Worm (Caenorhabditis elegans) whole organism, L4/young adult: Measurements from ENCODE around the gene patr-1.

Experiments used
- W03F9.2 ChIP-seq: fragments of 150-350 bp; optimal IDR thresholded peaks from 2 replicates; lab custom pipeline; 2014; ENCODE audit warnings: missing biosample characterization, missing genetic modification characterization
- dao-5 ChIP-seq: sonication (generic microtip); optimal IDR thresholded peaks from 2 replicates; lab custom pipeline; 2016; ENCODE audit warnings: missing genotype, missing genetic modification characterization, moderate library complexity, missing compliant biosample characterization
- him-1 ChIP-seq: sonication (generic microtip); optimal IDR thresholded peaks from 2 replicates; lab custom pipeline; 2016; ENCODE audit warnings: missing genotype, missing genetic modification reagents, missing genetic modification characterization, missing compliant biosample characterization

patr-1 gene

DNA sequence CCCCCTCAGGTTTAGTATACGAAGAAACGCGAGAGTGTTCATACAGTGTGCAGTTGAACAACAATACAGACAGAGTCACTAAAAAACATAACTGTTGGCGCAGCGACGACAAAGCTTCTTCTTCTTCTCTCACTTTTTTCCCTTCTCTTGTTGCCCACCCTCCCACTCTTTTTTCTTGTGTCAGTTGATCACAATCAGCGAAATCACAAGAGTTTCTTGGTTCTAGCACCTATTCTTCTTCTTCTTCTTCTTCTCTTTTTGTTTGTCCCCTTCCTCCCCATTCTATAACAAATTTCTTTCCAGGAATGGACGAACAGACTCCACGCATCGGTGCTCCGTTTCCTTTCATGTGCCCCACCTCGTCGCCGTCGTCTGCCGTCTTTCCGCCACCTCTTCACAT, 12.7 kb upstream of the patr-1 start, which contains the start of gene F43G6.4:
Gene F43G6.4 (plus strand): TSS at position 301 of the 400 bp plus-strand sequence.
- TF ChIP-seq him-1 (tag; lab: Kevin White, UChicago) (no peak), dao-5 (tag; lab: Kevin White, UChicago) (no peak), W03F9.2 (tag; lab: Kevin White, UChicago) (no peak)

DNA sequence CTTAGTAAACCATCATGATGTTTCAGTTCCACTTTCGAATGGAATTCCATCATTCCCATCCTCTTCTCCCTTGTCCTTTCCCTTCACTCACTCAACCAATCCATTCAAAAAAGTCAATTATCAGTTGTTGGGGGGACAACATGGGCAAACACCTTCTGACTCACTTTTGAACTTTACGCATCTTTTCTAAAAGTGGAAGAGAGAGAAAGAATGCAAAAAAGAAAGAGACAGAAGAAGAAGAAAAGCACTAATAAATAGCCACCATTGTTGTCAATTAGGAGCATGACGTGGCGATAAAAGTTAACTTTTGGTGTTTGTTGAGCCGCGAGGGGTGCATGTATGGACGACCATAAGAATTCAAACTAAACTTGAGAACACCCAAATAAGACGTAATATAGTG, 10.3 kb upstream of the patr-1 start:
- TF ChIP-seq dao-5 (tag; lab: Kevin White, UChicago) (no peak), W03F9.2 (tag; lab: Kevin White, UChicago) (no peak), him-1 (tag; lab: Kevin White, UChicago) (no peak)

DNA sequence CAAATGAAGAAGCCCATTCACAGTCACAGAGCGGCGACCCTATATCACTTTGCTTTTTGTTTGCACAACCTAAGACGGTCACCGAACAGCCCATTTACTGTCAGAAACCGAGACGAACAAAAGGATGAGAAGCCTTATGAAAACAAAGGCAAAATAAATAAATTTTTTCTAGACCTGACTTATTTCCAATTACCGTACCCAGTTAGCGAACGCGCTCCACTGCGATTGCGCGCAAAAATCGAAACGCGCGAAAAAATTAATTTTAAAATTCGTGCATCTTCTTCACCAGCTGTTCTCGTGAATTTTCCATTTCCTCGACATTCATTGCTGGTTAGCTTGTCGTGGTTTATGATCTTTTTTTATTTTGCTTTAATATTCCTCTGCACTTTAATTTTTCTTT, 4.8 kb upstream of the patr-1 start, which contains the start of gene F43G6.16:
Gene F43G6.16 (minus strand): TSS at position 141 of the 400 bp plus-strand sequence.
- no peak for TF ChIP-seq him-1 (tag; lab: Kevin White, UChicago)
- TF ChIP-seq W03F9.2 (tag; lab: Kevin White, UChicago) = no peak
- no peak for TF ChIP-seq dao-5 (tag; lab: Kevin White, UChicago)

DNA sequence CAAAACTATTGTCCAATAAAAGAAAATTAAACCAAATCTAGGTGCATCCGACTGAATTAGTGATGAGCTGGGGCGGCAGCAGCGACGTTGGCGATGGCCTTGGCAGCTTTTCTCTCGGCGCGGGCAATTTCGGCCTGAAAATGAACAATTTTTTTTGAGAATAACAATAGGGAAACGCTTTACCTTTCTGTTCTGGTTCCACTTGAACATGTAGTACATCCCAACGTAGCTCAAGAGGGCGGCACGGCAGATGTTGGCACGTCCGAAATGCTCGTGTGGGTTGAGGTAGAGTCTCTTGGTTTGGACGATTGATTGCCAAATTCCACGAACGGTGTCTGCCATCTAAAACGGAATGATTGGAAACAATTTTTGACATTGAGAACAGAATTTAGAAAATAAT, 3.5 kb downstream of the patr-1 start, which contains the start of gene F44E5.1:
Gene F44E5.1 (minus strand): TSS at position 342 of the 400 bp plus-strand sequence.
- TF ChIP-seq dao-5 (tag; lab: Kevin White, UChicago) = no peak
- TF ChIP-seq him-1 (tag; lab: Kevin White, UChicago) = no peak
- TF ChIP-seq W03F9.2 (tag; lab: Kevin White, UChicago) = no peak

DNA sequence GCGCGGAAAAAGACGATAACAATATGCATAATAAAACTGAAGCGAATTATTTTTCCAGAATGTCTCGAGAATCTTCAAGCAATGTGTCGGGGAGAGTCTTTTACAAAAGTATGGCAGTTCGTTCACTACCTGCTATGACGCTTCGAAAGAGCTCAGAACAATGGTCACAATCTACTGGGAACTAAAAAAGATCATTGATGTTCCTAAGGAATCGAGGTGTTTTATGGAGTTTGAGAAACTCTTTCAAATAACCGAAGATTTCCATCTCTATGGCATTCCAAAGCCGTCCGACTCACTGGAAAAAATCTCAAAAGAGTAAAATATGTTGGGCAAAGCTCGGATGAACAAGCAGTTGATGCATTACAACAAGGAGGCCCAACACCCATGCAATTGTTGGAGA, 5.4 kb downstream of the patr-1 start, which contains the start of gene F44E5.15:
Gene F44E5.15 (plus strand): TSS at position 301 of the 400 bp plus-strand sequence.
- TF ChIP-seq him-1 (tag; lab: Kevin White, UChicago) (no peak), dao-5 (tag; lab: Kevin White, UChicago) (no peak), W03F9.2 (tag; lab: Kevin White, UChicago) (no peak)

DNA sequence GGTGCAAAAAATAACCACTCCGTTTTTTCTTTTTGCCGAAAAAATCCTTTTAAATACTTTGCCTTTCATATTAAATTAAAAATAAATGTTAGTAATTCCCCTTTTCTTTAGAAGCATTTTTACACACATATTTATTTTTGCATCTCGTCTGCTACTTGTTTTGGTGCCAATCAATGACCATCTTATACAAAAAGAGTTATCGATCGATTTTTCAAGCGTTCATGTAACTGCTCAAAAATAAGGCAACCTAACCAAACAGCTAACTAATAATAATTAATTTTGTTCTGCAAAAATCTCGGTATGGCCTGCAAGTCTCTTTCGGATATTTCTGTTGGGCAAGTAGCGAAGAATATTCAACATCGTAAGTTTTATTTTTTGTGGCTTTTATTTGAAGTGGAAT, 11.3 kb downstream of the patr-1 start, which contains the start of gene F44E5.2:
Gene F44E5.2 (plus strand): TSS at position 301 of the 400 bp plus-strand sequence.
- TF ChIP-seq W03F9.2 (tag; lab: Kevin White, UChicago) = no peak
- TF ChIP-seq him-1 (tag; lab: Kevin White, UChicago) = no peak
- TF ChIP-seq dao-5 (tag; lab: Kevin White, UChicago) = no peak

DNA sequence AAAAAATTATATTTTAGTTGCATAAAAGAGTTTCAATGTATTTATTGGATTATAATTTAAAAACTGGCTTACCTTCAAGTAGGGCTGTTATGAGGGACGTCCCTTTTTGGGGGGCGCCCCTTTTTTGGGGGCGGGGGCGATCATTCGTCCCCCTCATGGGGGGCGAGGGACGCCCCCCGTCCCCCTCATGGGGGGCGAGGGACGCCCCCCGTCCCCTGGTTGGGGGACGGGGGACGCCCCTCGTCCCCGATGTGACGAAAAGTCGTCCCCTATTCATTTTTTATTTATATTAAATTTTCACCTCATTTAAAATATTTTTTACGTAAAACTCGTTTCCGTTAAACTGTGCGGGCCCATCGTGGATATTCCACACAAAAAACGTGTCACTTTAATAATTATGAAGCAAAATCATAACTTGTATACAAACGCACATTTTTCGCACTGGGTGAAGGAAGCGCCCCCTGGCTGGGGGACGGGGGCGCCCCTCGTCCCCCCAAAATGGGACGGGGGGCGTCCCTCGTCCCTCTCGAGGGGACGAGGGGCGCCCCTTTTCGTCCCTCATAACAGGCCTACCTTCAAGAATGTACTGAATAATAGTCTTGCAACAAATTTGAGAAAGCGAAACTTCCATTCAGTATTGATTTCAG, 12.1 kb downstream of the patr-1 start:
- TF ChIP-seq W03F9.2 (tag; lab: Kevin White, UChicago) (no peak), dao-5 (tag; lab: Kevin White, UChicago) (no peak), him-1 (tag; lab: Kevin White, UChicago) (no peak)

DNA sequence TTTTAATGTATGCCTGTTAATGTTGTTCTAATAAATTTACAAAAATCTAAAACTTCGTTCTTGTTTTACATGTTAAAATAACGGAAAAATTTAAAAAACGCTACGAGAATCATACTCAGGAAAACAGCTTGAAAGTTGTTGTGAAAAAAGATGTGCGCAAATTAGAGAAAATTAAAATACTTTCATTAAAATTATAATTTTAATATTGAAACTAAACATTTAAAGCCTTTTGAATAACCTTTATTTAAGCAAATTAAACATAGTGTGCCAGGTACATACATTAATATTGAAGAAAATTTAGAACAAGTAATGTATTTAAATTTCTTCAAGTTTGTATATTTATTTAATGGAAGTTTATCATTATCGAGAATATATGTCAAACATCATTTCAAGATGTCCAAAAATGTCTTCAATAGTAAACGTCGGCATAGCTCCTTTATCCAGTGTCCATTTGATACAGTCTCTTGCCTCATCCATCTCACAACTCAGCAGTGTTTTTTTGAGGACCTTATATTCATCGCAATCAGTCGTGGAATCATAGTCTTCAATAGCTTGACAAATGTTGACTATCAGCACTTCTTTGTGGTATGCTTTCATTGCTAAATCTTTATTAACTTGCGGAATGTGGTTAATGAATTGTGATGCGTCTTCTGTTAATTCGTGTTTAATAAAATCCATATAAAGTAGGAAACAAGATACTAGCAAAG, 15.8 kb downstream of the patr-1 start:
- TF ChIP-seq dao-5 (tag; lab: Kevin White, UChicago) (no peak), him-1 (tag; lab: Kevin White, UChicago) (no peak), W03F9.2 (tag; lab: Kevin White, UChicago) (peak; percentile 92)

DNA sequence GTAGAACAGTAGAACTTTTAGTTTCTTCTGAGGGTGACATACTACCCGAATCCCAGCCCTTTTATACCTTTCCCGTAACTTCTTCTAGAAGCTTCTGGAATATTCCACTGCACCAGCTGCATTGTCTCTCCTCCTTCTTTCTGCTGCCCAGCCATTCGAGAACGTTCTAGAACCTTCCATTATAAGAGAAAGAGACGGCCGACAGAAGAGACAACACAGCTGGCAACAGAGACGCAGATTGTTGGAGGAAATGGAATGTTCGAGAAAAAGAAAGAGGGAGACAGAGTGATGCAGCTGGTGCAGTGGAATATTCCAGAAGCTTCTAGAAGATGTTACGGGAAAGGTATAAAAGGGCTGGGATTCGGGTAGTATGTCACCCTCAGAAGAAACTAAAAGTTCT, 18.5 kb downstream of the patr-1 start, which contains the start of the genes F44E5.4 and F44E5.5:
Gene F44E5.4 (minus strand): TSS at position 35 of the 400 bp plus-strand sequence.
Gene F44E5.5 (plus strand): TSS at position 386 of the 400 bp plus-strand sequence.
- peak; percentile 35 for TF ChIP-seq him-1 (tag; lab: Kevin White, UChicago)

DNA sequence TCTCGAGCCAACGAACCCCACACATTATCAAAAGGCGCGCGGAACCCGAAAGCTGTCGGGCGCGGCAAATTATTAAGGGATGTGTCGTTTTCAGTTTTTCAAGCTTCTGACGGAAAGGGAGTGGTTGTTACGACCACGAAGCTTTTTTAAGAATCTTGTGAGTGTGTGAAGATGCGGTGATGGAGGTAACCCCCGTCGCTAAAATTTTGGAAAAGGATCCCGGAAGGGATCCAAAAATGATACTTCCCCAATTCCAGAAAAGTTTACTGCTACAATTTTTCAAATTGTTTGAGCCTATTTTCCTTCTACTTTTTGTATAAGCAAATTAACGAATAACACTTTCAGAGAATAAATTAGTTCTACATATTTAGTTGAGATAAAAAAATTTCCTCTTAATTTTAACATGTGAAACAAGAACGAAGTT, 21.0 kb downstream of the patr-1 start:
- TF ChIP-seq W03F9.2 (tag; lab: Kevin White, UChicago) (peak; percentile 87), him-1 (tag; lab: Kevin White, UChicago) (peak; percentile 13), dao-5 (tag; lab: Kevin White, UChicago) (no peak)

DNA sequence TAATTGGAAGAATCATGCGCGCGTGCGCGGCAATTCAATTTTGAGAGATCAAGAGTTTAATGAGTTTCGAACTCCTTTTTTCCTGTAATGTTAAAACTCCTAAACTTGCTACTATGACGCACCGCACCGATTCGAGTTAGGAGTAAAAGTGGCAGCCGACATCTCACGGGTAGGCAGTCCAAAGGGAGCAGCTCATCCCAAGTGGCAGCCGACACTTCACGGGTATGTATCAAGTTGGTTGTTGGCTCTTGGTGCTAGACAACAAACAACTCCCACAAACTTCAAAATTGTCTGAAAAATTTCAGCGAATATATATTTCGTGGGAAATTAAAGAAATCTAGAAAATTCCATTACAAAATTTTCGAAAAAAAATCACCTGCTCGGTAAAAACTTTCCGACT, 24.6 kb downstream of the patr-1 start:
- no peak for TF ChIP-seq W03F9.2 (tag; lab: Kevin White, UChicago)
- no peak for TF ChIP-seq dao-5 (tag; lab: Kevin White, UChicago)
- no peak for TF ChIP-seq him-1 (tag; lab: Kevin White, UChicago)

DNA sequence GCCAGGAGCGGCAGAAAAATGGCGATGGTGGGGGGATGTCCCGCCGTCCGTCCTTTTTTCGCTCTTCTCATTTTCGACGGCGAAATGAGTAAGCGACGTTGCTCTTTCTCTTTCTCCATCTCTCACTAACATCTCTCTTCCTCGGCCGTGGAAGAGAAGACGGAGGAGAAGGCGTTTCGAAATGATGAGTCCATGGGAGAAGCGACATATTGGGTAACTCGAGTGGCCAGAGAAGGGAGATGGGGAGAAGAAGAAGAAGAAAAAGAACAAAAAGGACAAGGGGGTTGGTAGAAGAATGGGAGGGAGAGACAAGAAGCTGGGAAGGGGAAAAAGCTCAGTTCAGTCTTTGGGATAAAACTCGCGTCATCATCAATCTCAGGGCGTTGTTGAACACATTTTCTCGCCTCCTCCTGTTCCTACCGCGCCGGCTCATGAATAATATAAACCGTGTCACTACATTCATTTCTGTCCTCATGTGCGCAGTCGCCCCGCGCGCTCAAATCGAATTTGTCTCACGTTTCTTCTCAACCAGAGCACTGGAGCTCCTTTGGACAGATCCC, 26.0 kb downstream of the patr-1 start:
- TF ChIP-seq him-1 (tag; lab: Kevin White, UChicago) = peak; percentile 76
- TF ChIP-seq dao-5 (tag; lab: Kevin White, UChicago) = no peak
